Fruit fly (Drosophila melanogaster) whole organism, embryonic: Measurements from ENCODE around the gene yellow-e3.

Source experiments
- Blimp-1 ChIP-seq: fragments of 200-800 bp; sonication (Bioruptor generic); optimal IDR thresholded peaks from 3 replicates; lab custom pipeline; 2018; ENCODE audit warnings: missing biosample characterization, missing genetic modification characterization, mild to moderate bottlenecking, moderate library complexity, missing genetic modification reagents
- CG10543 ChIP-seq: fragments of 200-800 bp; sonication (Bioruptor generic); optimal IDR thresholded peaks from 3 replicates; lab custom pipeline; 2017; ENCODE audit warnings: missing biosample characterization, mild to moderate bottlenecking, missing genetic modification characterization, moderate library complexity
- CG12219 ChIP-seq: fragments of 200-800 bp; sonication (Bioruptor generic); optimal IDR thresholded peaks from 3 replicates; lab custom pipeline; 2018; ENCODE audit warnings: missing biosample characterization, mild to moderate bottlenecking, missing genetic modification characterization
- CG12942 ChIP-seq: fragments of 200-800 bp; sonication (Bioruptor generic); optimal IDR thresholded peaks from 3 replicates; lab custom pipeline; 2016; ENCODE audit warnings: missing biosample characterization, missing genetic modification characterization
- CG1647 ChIP-seq: fragments of 200-800 bp; sonication (Bioruptor generic); optimal IDR thresholded peaks from 3 replicates; lab custom pipeline; 2016; ENCODE audit warnings: missing biosample characterization, missing genetic modification characterization
- CG16863 ChIP-seq: fragments of 200-800 bp; sonication (Bioruptor generic); optimal IDR thresholded peaks from 3 replicates; lab custom pipeline; 2016; ENCODE audit warnings: missing biosample characterization, missing genetic modification characterization
- CG3407 ChIP-seq: fragments of 200-800 bp; sonication (Bioruptor generic); optimal IDR thresholded peaks from 2 replicates; lab custom pipeline; 2018; ENCODE audit warnings: missing biosample characterization, mild to moderate bottlenecking, missing genetic modification characterization
- CG3726 ChIP-seq: fragments of 200-800 bp; sonication (Bioruptor generic); IDR thresholded peaks from 3 replicates; pipeline ENCODE4, ENCODE4 v1.3.6; 2022; ENCODE audit warnings: missing biosample characterization, missing genetic modification characterization
- CG5953 ChIP-seq: fragments of 200-800 bp; sonication (Bioruptor generic); IDR thresholded peaks from 2 replicates; pipeline ENCODE4 v1.3.6; 2022; ENCODE audit warnings: missing biosample characterization, missing genetic modification characterization
- CG6689 ChIP-seq: fragments of 200-800 bp; sonication (Bioruptor generic); IDR thresholded peaks from 2 replicates; pipeline ENCODE4 v1.3.6; 2022; ENCODE audit warnings: missing biosample characterization, missing genetic modification characterization
- CG7839 ChIP-seq: fragments of 200-800 bp; sonication (Bioruptor generic); optimal IDR thresholded peaks from 3 replicates; lab custom pipeline; 2018; ENCODE audit warnings: missing biosample characterization, mild to moderate bottlenecking, missing genetic modification characterization, moderate library complexity
- CG7963 ChIP-seq: fragments of 200-800 bp; sonication (Bioruptor generic); IDR thresholded peaks from 3 replicates; pipeline ENCODE4 v1.3.6; 2022; ENCODE audit warnings: missing biosample characterization, missing genetic modification characterization; ENCODE audit not compliant: partially characterized antibody
- CG8478 ChIP-seq: fragments of >200 bp; optimal IDR thresholded peaks from 2 replicates; lab custom pipeline; 2018
- CG9437 ChIP-seq: fragments of 200-800 bp; sonication (Bioruptor generic); optimal IDR thresholded peaks from 2 replicates; lab custom pipeline; 2018; ENCODE audit warnings: missing biosample characterization, mild to moderate bottlenecking, missing genetic modification characterization
- CG9609 ChIP-seq: fragments of 200-800 bp; sonication (Bioruptor generic); optimal IDR thresholded peaks from 3 replicates; lab custom pipeline; 2016; ENCODE audit warnings: missing biosample characterization, missing genetic modification characterization
- CG9932 ChIP-seq: fragments of 200-800 bp; sonication (Bioruptor generic); IDR thresholded peaks from 2 replicates; pipeline ENCODE4 v1.3.6; 2022; ENCODE audit warnings: missing biosample characterization, missing genetic modification characterization
- Dp ChIP-seq: fragments of 200-800 bp; sonication (Bioruptor generic); optimal IDR thresholded peaks from 2 replicates; lab custom pipeline; 2018; ENCODE audit warnings: missing biosample characterization, mild to moderate bottlenecking, missing genetic modification characterization, moderate library complexity
- Dref ChIP-seq: fragments of 200-800 bp; sonication (Bioruptor generic); IDR thresholded peaks from 2 replicates; pipeline ENCODE4 v1.3.6; 2022; ENCODE audit warnings: missing biosample characterization, missing genetic modification characterization
- Ets65A ChIP-seq: fragments of 200-800 bp; sonication (Bioruptor generic); peaks from one replicate; lab custom pipeline; 2016; ENCODE audit warnings: missing biosample characterization, missing genetic modification characterization
- Kr ChIP-seq: fragments of 200-800 bp; sonication (Bioruptor generic); optimal IDR thresholded peaks from 2 replicates; lab custom pipeline; 2017; ENCODE audit warnings: missing biosample characterization, mild to moderate bottlenecking, missing genetic modification characterization
- Lpt ChIP-seq: fragments of >200 bp; optimal IDR thresholded peaks from 2 replicates; lab custom pipeline; 2018; ENCODE audit warnings: missing biosample characterization, missing genetic modification characterization
- Mrtf ChIP-seq: fragments of 200-800 bp; sonication (Bioruptor generic); IDR thresholded peaks from 3 replicates; pipeline ENCODE4 v1.3.6; 2022; ENCODE audit warnings: missing biosample characterization, missing genetic modification characterization
- NC2β ChIP-seq: fragments of 200-800 bp; sonication (Bioruptor generic); optimal IDR thresholded peaks from 2 replicates; lab custom pipeline; 2016; ENCODE audit warnings: missing biosample characterization, missing genetic modification characterization
- Nf-YC ChIP-seq: fragments of 200-800 bp; optimal IDR thresholded peaks from 3 replicates; lab custom pipeline; 2019; ENCODE audit warnings: missing biosample characterization, mild to moderate bottlenecking, missing genetic modification characterization, moderate library complexity
- Oli ChIP-seq: fragments of 200-800 bp; sonication (Bioruptor generic); optimal IDR thresholded peaks from 2 replicates; lab custom pipeline; 2018; ENCODE audit warnings: missing biosample characterization, mild to moderate bottlenecking, missing genetic modification characterization, moderate library complexity
- Ravus ChIP-seq: fragments of 200-800 bp; sonication (Bioruptor generic); IDR thresholded peaks from 2 replicates; pipeline ENCODE4 v1.3.6; 2022; ENCODE audit warnings: missing biosample characterization, missing genetic modification characterization
- bsh ChIP-seq, 2 experiments: fragments of 200-800 bp; sonication (Bioruptor generic); optimal IDR thresholded peaks; 2 replicates each; lab custom pipeline; 2017 to 2018; ENCODE audit warnings: mild to moderate bottlenecking in 2 of 2, missing biosample characterization in 2 of 2, missing genetic modification characterization in 2 of 2, moderate library complexity in 1 of 2
- cad ChIP-seq: fragments of >200 bp; optimal IDR thresholded peaks from 2 replicates; lab custom pipeline; 2017; ENCODE audit warnings: missing biosample characterization, missing genetic modification characterization
- dm ChIP-seq: fragments of 200-800 bp; sonication (Bioruptor generic); optimal IDR thresholded peaks from 3 replicates; lab custom pipeline; 2016; ENCODE audit warnings: missing biosample characterization, missing genetic modification characterization
- gcm2 ChIP-seq: fragments of 200-800 bp; sonication (Bioruptor generic); optimal IDR thresholded peaks from 2 replicates; lab custom pipeline; 2016; ENCODE audit warnings: missing biosample characterization, missing genetic modification characterization
- hth ChIP-seq: fragments of >200 bp; optimal IDR thresholded peaks from 2 replicates; lab custom pipeline; 2017; ENCODE audit warnings: inconsistent platforms
- kni ChIP-seq: fragments of 200-800 bp; sonication (Bioruptor generic); optimal IDR thresholded peaks from 3 replicates; lab custom pipeline; 2017; ENCODE audit warnings: mild to moderate bottlenecking, missing biosample characterization, missing genetic modification reagents, missing genetic modification characterization
- lmd ChIP-seq: fragments of 200-800 bp; sonication (Bioruptor generic); IDR thresholded peaks from 2 replicates; pipeline ENCODE4 v1.3.6; 2022; ENCODE audit warnings: missing biosample characterization, missing genetic modification characterization
- lov ChIP-seq, 2 experiments: fragments of 200-800 bp in 1 of 2; fragments of >200 bp in 1 of 2; sonication (Bioruptor generic) in 1 of 2; IDR thresholded peaks in 1 of 2; optimal IDR thresholded peaks in 1 of 2; 2 replicates in 1 of 2; 3 replicates in 1 of 2; pipeline versions ENCODE4 v1.3.6 to Lab custom; 2017 to 2022; ENCODE audit warnings: missing biosample characterization in 1 of 2, missing genetic modification characterization in 1 of 2
- nom ChIP-seq: fragments of 200-800 bp; sonication (Bioruptor generic); optimal IDR thresholded peaks from 2 replicates; lab custom pipeline; 2017; ENCODE audit warnings: missing biosample characterization, missing genetic modification characterization, mild to moderate bottlenecking, moderate library complexity, missing genetic modification reagents
- prd ChIP-seq, 3 experiments: fragments of >200 bp in 2 of 3; fragments of 200-800 bp in 1 of 3; sonication (Bioruptor generic) in 1 of 3; optimal IDR thresholded peaks in 2 of 3; IDR thresholded peaks in 1 of 3; 2 replicates in 2 of 3; 3 replicates in 1 of 3; pipeline versions ENCODE4 v1.3.6 to Lab custom; 2017 to 2022; ENCODE audit warnings: missing biosample characterization in 1 of 3, missing genetic modification characterization in 1 of 3
- row ChIP-seq: fragments of 200-800 bp; sonication (Bioruptor generic); IDR thresholded peaks from 3 replicates; pipeline ENCODE4 v1.3.6; 2022; ENCODE audit warnings: missing biosample characterization, missing genetic modification characterization
- sens-2 ChIP-seq: fragments of 200-800 bp; sonication (Bioruptor generic); IDR thresholded peaks from 2 replicates; pipeline ENCODE4 v1.3.6; 2022; ENCODE audit warnings: missing biosample characterization, missing genetic modification characterization
- shn ChIP-seq: fragments of 200-800 bp; sonication (Bioruptor generic); optimal IDR thresholded peaks from 3 replicates; lab custom pipeline; 2016; ENCODE audit warnings: missing biosample characterization, missing genetic modification characterization
- sim ChIP-seq: fragments of 200-800 bp; sonication (Bioruptor generic); IDR thresholded peaks from 2 replicates; pipeline ENCODE4 v1.3.6; 2022; ENCODE audit warnings: missing biosample characterization, missing genetic modification characterization
- sqz ChIP-seq: fragments of 200-800 bp; sonication (Bioruptor generic); optimal IDR thresholded peaks from 3 replicates; lab custom pipeline; 2018; ENCODE audit warnings: missing biosample characterization, mild to moderate bottlenecking, missing genetic modification characterization
- sr ChIP-seq: fragments of 200-800 bp; sonication (Bioruptor generic); IDR thresholded peaks from 3 replicates; pipeline ENCODE4 v1.3.6; 2022; ENCODE audit warnings: missing biosample characterization, missing genetic modification characterization
- stc ChIP-seq: fragments of 200-800 bp; sonication (Bioruptor generic); IDR thresholded peaks from 2 replicates; pipeline ENCODE4 v1.3.6; 2022; ENCODE audit warnings: missing biosample characterization, missing genetic modification characterization

Gene yellow-e3

DNA sequence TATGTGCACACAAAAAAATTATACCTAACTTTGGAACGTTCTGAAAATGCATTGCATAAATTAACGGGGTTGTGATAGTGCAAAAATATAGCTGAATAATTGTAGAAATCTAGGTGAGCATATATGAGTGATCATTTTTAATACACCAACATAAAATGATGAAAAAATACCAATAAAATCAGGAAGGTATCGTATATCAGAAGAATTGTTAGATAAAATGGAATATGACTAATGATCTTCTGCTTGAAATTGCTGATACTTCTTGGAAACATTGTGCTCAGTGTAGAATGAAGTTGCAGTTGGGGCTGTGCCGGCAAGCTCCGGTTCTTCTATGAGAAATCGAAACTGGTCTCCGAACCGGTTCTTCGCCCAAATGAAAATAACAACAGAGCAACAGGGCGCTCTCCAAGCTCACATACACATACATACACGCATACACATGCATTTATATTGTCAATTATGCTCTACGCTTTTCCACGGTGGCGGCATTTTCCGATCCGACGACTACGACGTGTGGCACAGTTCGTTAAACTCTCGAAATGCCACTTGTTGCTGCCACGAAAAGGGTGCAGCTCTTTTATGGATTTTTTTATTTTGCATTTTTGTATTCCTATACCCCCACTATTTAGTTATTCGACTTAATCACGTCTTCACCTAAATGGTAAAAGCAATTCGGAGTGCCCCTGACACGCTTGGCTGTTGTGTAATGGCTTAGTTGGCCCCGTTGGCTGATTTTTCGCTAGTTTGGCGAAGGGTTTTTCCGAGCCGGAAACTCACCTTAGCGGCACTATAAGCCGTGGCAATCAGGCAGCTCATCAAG lies 3.6 kb downstream of the yellow-e3 start (continued):
- peak; percentile 85 for TF ChIP-seq CG9932 (GFP tag; lab: Robert Waterston, UW)

DNA sequence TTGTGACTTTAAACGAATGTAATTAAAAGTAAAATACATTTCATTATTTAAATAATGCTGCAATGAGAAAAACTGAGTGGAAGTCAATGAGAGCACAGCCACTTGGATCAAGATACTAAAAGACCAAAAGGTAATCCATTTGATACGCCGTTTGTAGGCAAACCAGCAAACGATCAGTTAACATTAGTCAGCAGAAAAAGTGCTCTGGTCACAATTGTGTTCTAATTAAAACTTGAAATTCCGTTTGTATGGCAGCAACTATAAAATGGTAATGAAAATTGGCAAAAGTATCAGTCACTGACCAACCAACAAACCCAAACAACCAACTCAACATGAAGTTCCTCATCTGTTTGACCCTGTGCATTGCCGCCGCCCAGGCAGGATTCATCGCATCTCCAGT lies 7.1 kb downstream of the yellow-e3 start, which contains the start of gene CG14377:
TSS of gene CG14377 (plus strand) at position 301 of the 400 bp plus-strand sequence.
- TF ChIP-seq sim (GFP tag; lab: Robert Waterston, UW) (no peak), Dref (GFP tag; lab: Robert Waterston, UW) (0 out of 2 replicates have a peak, but pooled peaks have one; percentile 19), bsh (GFP tag; optimal IDR thresholded peaks at IDR 0.05; lab: Kevin White, UChicago) (no peak), nom (GFP tag; lab: Kevin White, UChicago) (no peak), sens-2 (GFP tag; lab: Robert Waterston, UW) (no peak), CG10543 (GFP tag; lab: Kevin White, UChicago) (no peak), Lpt (GFP tag; lab: Kevin White, UChicago) (no peak), gcm2 (GFP tag; lab: Kevin White, UChicago) (no peak)

DNA sequence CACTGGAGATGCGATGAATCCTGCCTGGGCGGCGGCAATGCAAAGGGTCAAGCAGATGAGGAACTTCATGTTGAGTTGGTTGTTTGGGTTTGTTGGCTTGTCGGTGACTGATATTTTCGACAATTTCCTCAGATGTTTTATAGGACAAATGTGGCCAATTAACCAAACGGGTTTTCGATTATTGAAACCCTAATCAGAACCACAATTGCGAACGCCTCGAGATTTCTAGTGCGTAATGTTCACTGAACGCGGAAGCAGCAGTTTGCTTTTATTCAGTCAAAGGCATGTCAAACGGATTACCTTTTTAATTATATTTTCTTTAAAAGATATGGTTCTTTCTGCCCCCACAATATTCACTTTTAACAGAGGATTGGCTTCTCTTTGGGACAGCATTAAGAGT lies 7.6 kb downstream of the yellow-e3 start, which contains the start of gene CG14374:
TSS of gene CG14374 (minus strand) at position 101 of the 400 bp plus-strand sequence.
- TF ChIP-seq Ets65A (GFP tag; lab: Kevin White, UChicago) (peak; percentile 81), NC2β (GFP tag; lab: Kevin White, UChicago) (no peak)

DNA sequence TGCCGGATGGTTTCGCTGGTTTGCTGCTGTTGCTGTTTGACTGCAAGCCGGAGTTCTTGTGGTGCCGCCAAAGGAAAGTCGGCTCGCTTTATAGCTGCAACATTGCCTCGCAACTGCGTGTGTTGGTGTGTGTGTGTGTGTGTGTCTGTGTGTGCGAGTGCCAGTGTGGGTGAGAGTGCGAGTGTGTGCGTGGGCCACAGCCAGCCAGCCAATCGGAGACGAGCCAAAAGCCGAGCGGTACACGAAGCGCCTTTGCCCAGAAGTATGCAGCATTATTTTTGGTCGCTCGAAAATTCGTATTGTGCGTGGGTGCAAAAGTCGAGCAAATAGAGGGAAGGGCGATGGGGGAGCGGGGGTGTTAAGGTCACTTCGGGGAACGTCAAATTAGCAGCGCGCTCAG lies 9.5 kb downstream of the yellow-e3 start, which contains the start of gene CCHa2:
TSS of gene CCHa2 (minus strand) at position 65 of the 400 bp plus-strand sequence.
- TF ChIP-seq CG12219 (no peak), CG6689 (0 out of 2 replicates have a peak, but pooled peaks have one; percentile 7), CG7839 (tag; lab: Kevin White, UChicago) (no peak), CG12942 (GFP tag; lab: Kevin White, UChicago) (no peak), CG9437 (GFP tag; lab: Kevin White, UChicago) (no peak), CG9609 (GFP tag; lab: Kevin White, UChicago) (no peak), lov (optimal IDR thresholded peaks at IDR 0.05; lab: Kevin White, UChicago) (no peak), lov (GFP tag; IDR thresholded peaks at IDR 0.05; lab: Robert Waterston, UW) (no peak), CG5953 (GFP tag; lab: Robert Waterston, UW) (no peak), Ravus (no peak), CG8478 (peak; percentile 36), gcm2 (GFP tag; lab: Kevin White, UChicago) (no peak), cad (no peak), Lpt (GFP tag; lab: Kevin White, UChicago) (no peak), Kr (GFP tag; lab: Kevin White, UChicago) (no peak), CG16863 (no peak), prd (optimal IDR thresholded peaks at IDR 0.05; lab: Kevin White, UChicago) (no peak), prd (GFP tag; IDR thresholded peaks at IDR 0.05; lab: Robert Waterston, UW) (0 out of 3 replicates have a peak, but pooled peaks have one; percentile 14), sr (0 out of 3 replicates have a peak, but pooled peaks have one; percentile 21), row (GFP tag; lab: Robert Waterston, UW) (no peak), Mrtf (GFP tag; lab: Robert Waterston, UW) (no peak), kni (no peak), sqz (GFP tag; lab: Kevin White, UChicago) (no peak), stc (GFP tag; lab: Robert Waterston, UW) (no peak), CG1647 (GFP tag; lab: Kevin White, UChicago) (no peak), shn (GFP tag; lab: Kevin White, UChicago) (no peak), CG3726 (GFP tag; lab: Robert Waterston, UW) (no peak), dm (GFP tag; lab: Kevin White, UChicago) (no peak), lmd (GFP tag; lab: Robert Waterston, UW) (no peak), CG3407 (GFP tag; lab: Kevin White, UChicago) (no peak), Blimp-1 (GFP tag; lab: Kevin White, UChicago) (no peak), Oli (tag; lab: Kevin White, UChicago) (no peak), CG7963 (GFP tag; lab: Robert Waterston, UW) (no peak), Dp (GFP tag; lab: Kevin White, UChicago) (no peak), Nf-YC (tag; lab: Kevin White, UChicago) (peak; percentile 90), hth (lab: Kevin White, UChicago) (no peak)
